Fruit fly (Drosophila melanogaster): ENCODE data around the gene AIF.

AIF gene

DNA sequence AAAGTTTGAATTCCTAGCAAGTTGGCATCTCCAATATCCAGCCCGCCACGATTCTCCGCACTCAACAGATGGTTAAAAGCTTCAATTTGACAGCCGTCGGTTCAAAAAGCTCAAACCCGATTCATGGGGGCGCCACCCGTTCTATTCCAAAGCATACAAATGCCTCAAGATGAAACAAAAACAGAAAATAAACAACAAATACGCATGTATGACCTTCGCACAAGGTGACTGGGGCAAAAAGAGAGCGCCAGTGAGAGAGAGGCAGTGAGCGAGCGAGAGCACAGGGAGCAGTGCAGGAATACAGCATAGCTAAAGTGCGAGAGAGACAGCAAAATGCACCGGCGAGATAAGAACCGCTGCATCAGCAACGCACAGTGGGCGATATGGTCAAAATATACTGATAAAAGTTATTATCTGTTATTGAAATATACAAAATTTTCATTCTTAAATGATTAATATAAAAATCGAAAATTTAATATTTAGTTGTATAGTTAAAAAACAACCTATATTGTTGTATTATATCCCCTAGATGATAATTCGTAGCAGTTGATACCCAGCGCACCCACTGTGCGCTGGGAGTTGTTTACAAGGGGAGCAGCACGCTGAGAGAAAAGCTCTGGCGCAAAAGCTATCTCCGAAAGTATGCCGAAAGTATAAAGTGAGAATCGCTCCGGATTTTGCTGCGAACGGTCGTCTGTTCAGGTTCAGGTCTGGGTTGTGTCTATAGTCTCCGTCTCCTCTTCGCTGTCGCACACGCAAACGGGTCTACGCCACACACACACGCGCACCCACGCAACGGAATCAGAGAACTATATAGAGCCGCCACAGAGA is 21.2 kb upstream of the AIF start, which contains the start of gene Glyp (continued):
- TF ChIP-seq CG18764 (GFP tag; optimal IDR thresholded peaks at IDR 0.05): peak; percentile 92
- TF ChIP-seq dan (GFP tag; IDR thresholded peaks at IDR 0.05): peak; percentile 51; the same call in 1 of the 2 replicates
- TF ChIP-seq esg (GFP tag; conservative IDR thresholded peaks at IDR 0.05): peak; percentile 94
- TF ChIP-seq Meics (GFP tag; optimal IDR thresholded peaks at IDR 0.05): peak; percentile 99
- peak; percentile 98 for TF ChIP-seq CG7839 (tag; optimal IDR thresholded peaks at IDR 0.05)
- TF ChIP-seq CG1602 (GFP tag; optimal IDR thresholded peaks at IDR 0.05): peak; percentile 90
- TF ChIP-seq nau (GFP tag; optimal IDR thresholded peaks at IDR 0.05): peak; percentile 98
- TF ChIP-seq CG5180 (GFP tag; optimal IDR thresholded peaks at IDR 0.05): peak; percentile 91
- TF ChIP-seq CG7372 (GFP tag; IDR thresholded peaks at IDR 0.05): peak; percentile 93
- peak; percentile 81 for TF ChIP-seq Bteb2 (GFP tag; optimal IDR thresholded peaks at IDR 0.05)
- peak; percentile 91 for TF ChIP-seq CG18011 (GFP tag; optimal IDR thresholded peaks at IDR 0.05)
- peak; percentile 96 for TF ChIP-seq YL-1 (GFP tag; optimal IDR thresholded peaks at IDR 0.05)
- TF ChIP-seq CTCF (GFP tag; optimal IDR thresholded peaks at IDR 0.05): peak; percentile 97
- TF ChIP-seq Nf-YC (tag; optimal IDR thresholded peaks at IDR 0.05): peak; percentile 92
- TF ChIP-seq br (optimal IDR thresholded peaks at IDR 0.05): no peak

DNA sequence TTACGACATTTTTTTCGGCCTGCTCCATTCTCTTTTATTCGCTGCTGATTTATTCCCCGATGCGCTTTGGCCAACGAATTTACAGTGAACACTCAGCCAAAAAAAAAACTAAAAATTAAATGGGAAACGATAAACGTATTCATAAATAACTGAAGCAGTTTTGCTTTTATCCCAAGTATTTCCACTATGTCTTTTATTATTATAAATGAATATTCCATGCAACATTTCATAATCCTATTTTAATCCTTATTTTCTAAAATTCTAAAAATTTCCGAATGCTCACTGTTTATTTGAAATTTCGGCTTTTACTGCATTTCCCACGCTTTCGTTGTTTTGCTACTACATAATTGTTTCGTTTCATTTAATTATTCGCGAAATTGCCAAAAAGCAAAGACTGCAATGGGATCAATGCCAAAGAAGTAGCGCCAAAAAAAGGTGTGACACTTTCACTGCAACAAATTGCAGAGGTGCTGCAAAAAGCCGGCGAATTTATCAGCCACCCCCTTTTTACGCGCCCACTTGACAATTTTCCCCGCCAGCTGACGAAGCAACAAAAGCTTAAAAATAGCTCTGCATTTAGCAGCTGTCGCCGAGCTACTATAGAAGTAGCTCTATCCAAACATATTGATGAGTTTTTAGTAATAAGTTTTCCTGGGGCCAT is 20.0 kb upstream of the AIF start:
- TF ChIP-seq CG12391 (tag; optimal IDR thresholded peaks at IDR 0.05) (no peak), pros (GFP tag; optimal IDR thresholded peaks at IDR 0.05) (no peak), kah (GFP tag; optimal IDR thresholded peaks at IDR 0.05) (no peak), Drgx (GFP tag; IDR thresholded peaks at IDR 0.05) (peak; percentile 36; the same call in 1 of the 2 replicates), row (GFP tag; IDR thresholded peaks at IDR 0.05) (peak; percentile 17; the same call in 1 of the 3 replicates), pb (GFP tag; optimal IDR thresholded peaks at IDR 0.05) (no peak), shn (GFP tag; optimal IDR thresholded peaks at IDR 0.05) (no peak), Usf (GFP tag; optimal IDR thresholded peaks at IDR 0.05) (no peak), CG17912 (GFP tag; optimal IDR thresholded peaks at IDR 0.05) (no peak), gem (tag; optimal IDR thresholded peaks at IDR 0.05) (peak; percentile 11), Ssrp (tag; optimal IDR thresholded peaks at IDR 0.05) (no peak), usp (GFP tag; optimal IDR thresholded peaks at IDR 0.05) (no peak), CG4360 (GFP tag; IDR thresholded peaks at IDR 0.05) (no peak), en (GFP tag; optimal IDR thresholded peaks at IDR 0.05) (no peak), Gsc (GFP tag; IDR thresholded peaks at IDR 0.05) (no peak), CG1792 (GFP tag; optimal IDR thresholded peaks at IDR 0.05) (no peak), CG9876 (GFP tag; optimal IDR thresholded peaks at IDR 0.05) (no peak), Lhr (GFP tag; optimal IDR thresholded peaks at IDR 0.05) (no peak), Jarid2 (GFP tag; optimal IDR thresholded peaks at IDR 0.05) (no peak), nerfin-2 (GFP tag; IDR thresholded peaks at IDR 0.05; ENCODE audit: partially characterized antibody) (no peak), sob (GFP tag; IDR thresholded peaks at IDR 0.05) (no peak), Lpt (GFP tag; optimal IDR thresholded peaks at IDR 0.05) (no peak), gcm2 (GFP tag; optimal IDR thresholded peaks at IDR 0.05) (no peak), CG17802 (tag; optimal IDR thresholded peaks at IDR 0.05) (no peak), ATbp (GFP tag; optimal IDR thresholded peaks at IDR 0.05) (no peak), CG14710 (tag; optimal IDR thresholded peaks at IDR 0.05) (no peak), Sin3A (optimal IDR thresholded peaks at IDR 0.05) (no peak), Chrac-16 (GFP tag; optimal IDR thresholded peaks at IDR 0.05) (no peak), sr (GFP tag; IDR thresholded peaks at IDR 0.05) (no peak), MTF-1 (GFP tag; optimal IDR thresholded peaks at IDR 0.05; ENCODE audit: borderline replicate concordance) (no peak), Myb (GFP tag; optimal IDR thresholded peaks at IDR 0.05) (no peak), fd102C (GFP tag; optimal IDR thresholded peaks at IDR 0.05) (no peak), CG5180 (GFP tag; optimal IDR thresholded peaks at IDR 0.05) (no peak), pum (GFP tag; optimal IDR thresholded peaks at IDR 0.05) (no peak), NFAT (GFP tag; IDR thresholded peaks at IDR 0.05) (no peak)
